Worm (Caenorhabditis elegans): Measurements from ENCODE around the gene T08G3.11.

DNA sequence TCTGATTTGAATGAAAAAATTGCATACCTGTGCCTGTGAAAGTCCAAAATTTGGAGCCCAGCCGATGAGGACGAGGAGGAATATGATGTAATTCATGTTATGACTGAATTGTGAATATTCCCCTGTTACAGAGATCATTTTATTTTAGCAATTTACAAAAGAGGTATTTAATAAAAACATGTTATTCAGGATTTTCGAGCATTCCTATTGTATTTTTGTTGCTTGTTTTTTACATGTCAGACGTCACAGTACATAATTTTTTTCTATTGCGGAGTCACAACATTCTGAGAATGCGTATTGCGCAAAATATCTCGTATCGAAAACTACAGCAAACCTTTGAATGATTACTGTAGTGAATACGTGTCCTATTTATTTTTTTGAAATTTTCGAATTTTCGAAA lies 24.0 kb upstream of the T08G3.11 start, which contains the start of gene F36D3.14:
- TF ChIP-seq ztf-23 (GFP tag; IDR thresholded peaks at IDR 0.05) = no peak
- TF ChIP-seq T22C8.4 (GFP tag; IDR thresholded peaks at IDR 0.05) = no peak
- no peak for TF ChIP-seq flt-1 (GFP tag; IDR thresholded peaks at IDR 0.05)
- no peak for TF ChIP-seq ztf-29 (GFP tag; IDR thresholded peaks at IDR 0.05)
- no peak for TF ChIP-seq med-1 (GFP tag; optimal IDR thresholded peaks at IDR 0.05; ENCODE audit: insufficient read depth)
- TF ChIP-seq ref-1 (GFP tag; conservative IDR thresholded peaks at IDR 0.05) = no peak

All from whole organism, midembryonic.